Fruit fly (Drosophila melanogaster) whole organism, embryonic: ENCODE results near the gene CG1494.
A peak's percentile ranks its signal among the peaks of the same experiment; 100 is the strongest.

Experiments
- ATbp ChIP-seq: fragments of 200-800 bp; sonication (Bioruptor generic); optimal IDR thresholded peaks from 2 replicates; lab custom pipeline; 2017; ENCODE audit warnings: missing biosample characterization, mild to moderate bottlenecking, missing genetic modification characterization, missing genetic modification reagents
- Bteb2 ChIP-seq: fragments of 200-800 bp; sonication (Bioruptor generic); optimal IDR thresholded peaks from 2 replicates; lab custom pipeline; 2016; ENCODE audit warnings: missing biosample characterization, missing genetic modification characterization
- CG11085 ChIP-seq: fragments of 200-800 bp; sonication (Bioruptor generic); IDR thresholded peaks from 2 replicates; pipeline ENCODE4 v1.3.6; 2022; ENCODE audit warnings: missing biosample characterization, missing genetic modification characterization
- CG11398 ChIP-seq: fragments of 200-800 bp; sonication (Bioruptor generic); optimal IDR thresholded peaks from 2 replicates; lab custom pipeline; 2016; ENCODE audit warnings: missing biosample characterization, missing genetic modification characterization
- CG12104 ChIP-seq: fragments of 200-800 bp; sonication (Bioruptor generic); optimal IDR thresholded peaks from 3 replicates; lab custom pipeline; 2016; ENCODE audit warnings: missing biosample characterization, missing genetic modification characterization
- CG13775 ChIP-seq: fragments of 200-800 bp; sonication (Bioruptor generic); optimal IDR thresholded peaks from 3 replicates; lab custom pipeline; 2017; ENCODE audit warnings: missing biosample characterization, mild to moderate bottlenecking, missing genetic modification characterization
- CG15269 ChIP-seq: fragments of 200-800 bp; sonication (Bioruptor generic); optimal IDR thresholded peaks from 2 replicates; lab custom pipeline; 2018; ENCODE audit warnings: missing biosample characterization, mild to moderate bottlenecking, missing genetic modification characterization, moderate library complexity
- CG15479 ChIP-seq: fragments of 200-800 bp; sonication (Bioruptor generic); optimal IDR thresholded peaks from 3 replicates; lab custom pipeline; 2019; ENCODE audit warnings: missing biosample characterization, mild to moderate bottlenecking, missing genetic modification characterization, moderate library complexity
- CG15601 ChIP-seq: fragments of 200-800 bp; sonication (Bioruptor generic); optimal IDR thresholded peaks from 3 replicates; lab custom pipeline; 2019; ENCODE audit warnings: missing biosample characterization, mild to moderate bottlenecking, missing genetic modification characterization, moderate library complexity
- CG16779 ChIP-seq: fragments of 200-800 bp; sonication (Bioruptor generic); IDR thresholded peaks from 2 replicates; pipeline ENCODE4 v1.3.6; 2022; ENCODE audit warnings: missing biosample characterization, missing genetic modification characterization
- CG16815 ChIP-seq: fragments of 200-800 bp; sonication (Bioruptor generic); optimal IDR thresholded peaks from 3 replicates; lab custom pipeline; 2017; ENCODE audit warnings: missing biosample characterization, mild to moderate bottlenecking, missing genetic modification characterization
- CG17328 ChIP-seq: fragments of 200-800 bp; sonication (Bioruptor generic); IDR thresholded peaks from 2 replicates; pipeline ENCODE4 v1.3.6; 2022; ENCODE audit warnings: missing biosample characterization, missing genetic modification characterization
- CG17359 ChIP-seq: fragments of 200-800 bp; sonication (Bioruptor generic); optimal IDR thresholded peaks from 3 replicates; lab custom pipeline; 2018; ENCODE audit warnings: missing biosample characterization, mild to moderate bottlenecking, missing genetic modification characterization, moderate library complexity
- CG34224 ChIP-seq: fragments of 200-800 bp; sonication (Bioruptor generic); IDR thresholded peaks from 3 replicates; pipeline ENCODE4 v1.3.6; 2022; ENCODE audit warnings: missing biosample characterization, missing genetic modification characterization; ENCODE audit not compliant: partially characterized antibody
- CG4360 ChIP-seq: fragments of 200-800 bp; sonication (Bioruptor generic); IDR thresholded peaks from 2 replicates; pipeline ENCODE4 v1.3.6; 2022; ENCODE audit warnings: missing biosample characterization, missing genetic modification characterization
- CG43689 ChIP-seq: fragments of 200-800 bp; sonication (Bioruptor generic); IDR thresholded peaks from 2 replicates; pipeline ENCODE4 v1.3.6; 2022; ENCODE audit warnings: missing biosample characterization, missing genetic modification characterization
- CG4707 ChIP-seq: fragments of 200-800 bp; sonication (Bioruptor generic); optimal IDR thresholded peaks from 2 replicates; lab custom pipeline; 2018; ENCODE audit warnings: missing biosample characterization, mild to moderate bottlenecking, missing genetic modification characterization, moderate library complexity
- CG6813 ChIP-seq: fragments of 200-800 bp; sonication (Bioruptor generic); optimal IDR thresholded peaks from 2 replicates; lab custom pipeline; 2017; ENCODE audit warnings: missing biosample characterization, missing genetic modification characterization, mild to moderate bottlenecking, moderate library complexity, missing genetic modification reagents
- CG7271 ChIP-seq: fragments of 200-800 bp; sonication (Bioruptor generic); optimal IDR thresholded peaks from 2 replicates; lab custom pipeline; 2018; ENCODE audit warnings: missing biosample characterization, mild to moderate bottlenecking, missing genetic modification characterization, moderate library complexity
- CG8388 ChIP-seq: fragments of 200-800 bp; sonication (Bioruptor generic); optimal IDR thresholded peaks from 2 replicates; lab custom pipeline; 2019; ENCODE audit warnings: missing biosample characterization, mild to moderate bottlenecking, missing genetic modification characterization, moderate library complexity
- CrebB ChIP-seq: fragments of 200-800 bp; sonication (Bioruptor generic); optimal IDR thresholded peaks from 3 replicates; lab custom pipeline; 2018; ENCODE audit warnings: missing biosample characterization, mild to moderate bottlenecking, missing genetic modification characterization
- Dbx ChIP-seq: fragments of 200-800 bp; sonication (Bioruptor generic); IDR thresholded peaks from 3 replicates; pipeline ENCODE4 v1.3.6; 2022; ENCODE audit warnings: missing biosample characterization, missing genetic modification characterization
- Deaf1 ChIP-seq: fragments of 200-800 bp; optimal IDR thresholded peaks from 3 replicates; lab custom pipeline; 2019; ENCODE audit warnings: missing biosample characterization, mild to moderate bottlenecking, missing genetic modification characterization, moderate library complexity
- Drgx ChIP-seq: fragments of 200-800 bp; sonication (Bioruptor generic); IDR thresholded peaks from 2 replicates; pipeline ENCODE4 v1.3.6; 2022; ENCODE audit warnings: missing biosample characterization, missing genetic modification characterization
- Eip74EF ChIP-seq, 2 experiments: fragments of 200-800 bp in 1 of 2; fragments of >200 bp in 1 of 2; sonication (Bioruptor generic) in 1 of 2; optimal IDR thresholded peaks; 2 replicates each; lab custom pipeline; 2017 to 2019; ENCODE audit warnings: missing biosample characterization in 2 of 2, missing genetic modification characterization in 2 of 2, mild to moderate bottlenecking in 1 of 2, moderate library complexity in 1 of 2
- Ets97D ChIP-seq: fragments of 200-800 bp; sonication (Bioruptor generic); optimal IDR thresholded peaks from 3 replicates; lab custom pipeline; 2016; ENCODE audit warnings: missing biosample characterization, missing genetic modification characterization
- Fer2 ChIP-seq: fragments of 200-800 bp; sonication (Bioruptor generic); optimal IDR thresholded peaks from 2 replicates; lab custom pipeline; 2018; ENCODE audit warnings: missing biosample characterization, mild to moderate bottlenecking, missing genetic modification characterization, moderate library complexity
- HLH54F ChIP-seq: fragments of 200-800 bp; sonication (Bioruptor generic); optimal IDR thresholded peaks from 3 replicates; lab custom pipeline; 2016; ENCODE audit warnings: missing biosample characterization, missing genetic modification characterization
- Nf-YC ChIP-seq: fragments of 200-800 bp; optimal IDR thresholded peaks from 3 replicates; lab custom pipeline; 2019; ENCODE audit warnings: missing biosample characterization, mild to moderate bottlenecking, missing genetic modification characterization, moderate library complexity
- TFAM ChIP-seq: fragments of 200-800 bp; sonication (Bioruptor generic); optimal IDR thresholded peaks from 2 replicates; lab custom pipeline; 2017; ENCODE audit warnings: missing biosample characterization, missing genetic modification characterization, inconsistent platforms
- Taf1 ChIP-seq: fragments of 200-800 bp; sonication (Bioruptor generic); IDR thresholded peaks from 2 replicates; pipeline ENCODE4 v1.3.6; 2022; ENCODE audit warnings: missing biosample characterization, missing genetic modification characterization
- ato ChIP-seq: fragments of 200-800 bp; sonication (Bioruptor generic); IDR thresholded peaks from 2 replicates; pipeline ENCODE4 v1.3.6; 2022; ENCODE audit warnings: missing biosample characterization, missing genetic modification characterization; ENCODE audit not compliant: partially characterized antibody
- az2 ChIP-seq: fragments of 200-800 bp; sonication (Bioruptor generic); optimal IDR thresholded peaks from 3 replicates; lab custom pipeline; 2016; ENCODE audit warnings: missing biosample characterization, missing genetic modification characterization
- bsh ChIP-seq, 2 experiments: fragments of 200-800 bp; sonication (Bioruptor generic); optimal IDR thresholded peaks; 2 replicates each; lab custom pipeline; 2017 to 2018; ENCODE audit warnings: mild to moderate bottlenecking in 2 of 2, missing biosample characterization in 2 of 2, missing genetic modification characterization in 2 of 2, moderate library complexity in 1 of 2
- cg ChIP-seq: fragments of 200-800 bp; sonication (Bioruptor generic); optimal IDR thresholded peaks from 3 replicates; lab custom pipeline; 2019; ENCODE audit warnings: missing biosample characterization, mild to moderate bottlenecking, missing genetic modification characterization, moderate library complexity
- chm ChIP-seq: fragments of 200-800 bp; sonication (Bioruptor generic); IDR thresholded peaks from 2 replicates; pipeline ENCODE4 v1.3.6; 2022; ENCODE audit warnings: missing biosample characterization, missing genetic modification characterization
- chn ChIP-seq: fragments of 200-800 bp; sonication (Bioruptor generic); optimal IDR thresholded peaks from 2 replicates; lab custom pipeline; 2016; ENCODE audit warnings: missing biosample characterization, missing genetic modification characterization
- croc ChIP-seq: fragments of 200-800 bp; sonication (Bioruptor generic); conservative IDR thresholded peaks from 3 replicates; pipeline ENCODE4 v1.3.6; 2022; ENCODE audit warnings: missing biosample characterization, missing genetic modification characterization
- danr ChIP-seq: fragments of 200-800 bp; sonication (Bioruptor generic); IDR thresholded peaks from 2 replicates; pipeline ENCODE4 v1.3.6; 2022; ENCODE audit warnings: missing biosample characterization, missing genetic modification characterization
- dimm ChIP-seq: fragments of 200-800 bp; sonication (Bioruptor generic); IDR thresholded peaks from 2 replicates; pipeline ENCODE4 v1.3.6; 2022; ENCODE audit warnings: missing biosample characterization, missing genetic modification characterization
- gfzf ChIP-seq: fragments of 200-800 bp; sonication (Bioruptor generic); optimal IDR thresholded peaks from 2 replicates; lab custom pipeline; 2016; ENCODE audit warnings: missing biosample characterization, mild to moderate bottlenecking, missing genetic modification characterization, moderate library complexity
- jumu ChIP-seq: fragments of 200-800 bp; sonication (Bioruptor generic); optimal IDR thresholded peaks from 3 replicates; lab custom pipeline; 2016; ENCODE audit warnings: missing biosample characterization, missing genetic modification characterization
- nmo ChIP-seq: fragments of 200-800 bp; sonication (Bioruptor generic); optimal IDR thresholded peaks from 2 replicates; lab custom pipeline; 2018; ENCODE audit warnings: missing biosample characterization, mild to moderate bottlenecking, missing genetic modification characterization, moderate library complexity
- repo ChIP-seq: fragments of 200-800 bp; sonication (Bioruptor generic); optimal IDR thresholded peaks from 2 replicates; lab custom pipeline; 2016; ENCODE audit warnings: missing biosample characterization, missing genetic modification characterization
- tap ChIP-seq: fragments of 200-800 bp; optimal IDR thresholded peaks from 3 replicates; lab custom pipeline; 2019; ENCODE audit warnings: missing biosample characterization, mild to moderate bottlenecking, missing genetic modification characterization, moderate library complexity
- tna ChIP-seq: fragments of 200-800 bp; sonication (Bioruptor generic); IDR thresholded peaks from 2 replicates; pipeline ENCODE4 v1.3.6; 2022; ENCODE audit warnings: missing biosample characterization, missing genetic modification characterization; ENCODE audit not compliant: partially characterized antibody
- trem ChIP-seq: fragments of 200-800 bp; optimal IDR thresholded peaks from 3 replicates; lab custom pipeline; 2019; ENCODE audit warnings: missing biosample characterization, mild to moderate bottlenecking, missing genetic modification characterization, moderate library complexity
- twi ChIP-seq: fragments of 200-800 bp; optimal IDR thresholded peaks from 2 replicates; lab custom pipeline; 2019; ENCODE audit warnings: missing biosample characterization, mild to moderate bottlenecking, missing genetic modification characterization, moderate library complexity
- vfl ChIP-seq: fragments of 200-800 bp; sonication (Bioruptor generic); optimal IDR thresholded peaks from 2 replicates; lab custom pipeline; 2016; ENCODE audit warnings: missing biosample characterization, missing genetic modification characterization

Gene CG1494

dm6 chrX:21319202-21319772, 34.2 kb downstream of the CG1494 start, which contains the start of the genes SLIRP1 and anox (continued):
- TF ChIP-seq CG11398 (GFP tag; lab: Kevin White, UChicago) (peak; percentile 50), CG12104 (peak; percentile 81), CG4707 (GFP tag; lab: Kevin White, UChicago) (peak; percentile 52), bsh (GFP tag; optimal IDR thresholded peaks at IDR 0.05; lab: Kevin White, UChicago) (peak; percentile 52 to 87), CG11085 (GFP tag; lab: Robert Waterston, UW) (0 out of 2 replicates have a peak, but pooled peaks have one; percentile 47), CG8388 (GFP tag; lab: Kevin White, UChicago) (peak; percentile 86), CG13775 (GFP tag; lab: Kevin White, UChicago) (peak; percentile 87), CG4360 (GFP tag; lab: Robert Waterston, UW) (no peak), tap (tag; lab: Kevin White, UChicago) (peak; percentile 81), CG43689 (GFP tag; lab: Robert Waterston, UW) (no peak), vfl (peak; percentile 69), CG16815 (GFP tag; lab: Kevin White, UChicago) (peak; percentile 86), trem (tag; lab: Kevin White, UChicago) (peak; percentile 87), CG6813 (GFP tag; lab: Kevin White, UChicago) (peak; percentile 70), gfzf (GFP tag; lab: Kevin White, UChicago) (no peak), CG34224 (GFP tag; lab: Robert Waterston, UW) (no peak), CG17328 (GFP tag; lab: Robert Waterston, UW) (peak; percentile 64), Deaf1 (tag; lab: Kevin White, UChicago) (peak; percentile 74), CrebB (tag; lab: Kevin White, UChicago) (peak; percentile 78), CG15479 (GFP tag; lab: Kevin White, UChicago) (no peak), HLH54F (GFP tag; lab: Kevin White, UChicago) (peak; percentile 77), twi (peak; percentile 78), nmo (GFP tag; lab: Kevin White, UChicago) (peak; percentile 95), tna (GFP tag; lab: Robert Waterston, UW) (no peak), Nf-YC (tag; lab: Kevin White, UChicago) (peak; percentile 76), CG16779 (GFP tag; lab: Robert Waterston, UW) (no peak), TFAM (GFP tag; lab: Kevin White, UChicago) (peak; percentile 31), Fer2 (peak; percentile 61), dimm (GFP tag; lab: Robert Waterston, UW) (peak; percentile 38; the same call in 1 of the 2 replicates), CG17359 (tag; lab: Kevin White, UChicago) (peak; percentile 80), CG7271 (tag; lab: Kevin White, UChicago) (no peak), chm (no peak), CG15269 (tag; lab: Kevin White, UChicago) (peak; percentile 89), Bteb2 (GFP tag; lab: Kevin White, UChicago) (peak; percentile 81), Drgx (GFP tag; lab: Robert Waterston, UW) (peak; percentile 66), cg (no peak), ato (GFP tag; lab: Robert Waterston, UW) (no peak), danr (peak; percentile 65), Taf1 (GFP tag; lab: Robert Waterston, UW) (peak; percentile 64; the same call in 1 of the 2 replicates), az2 (GFP tag; lab: Kevin White, UChicago) (peak; percentile 85), Dbx (GFP tag; lab: Robert Waterston, UW) (peak; percentile 80), CG15601 (tag; lab: Kevin White, UChicago) (peak; percentile 86), chn (GFP tag; lab: Kevin White, UChicago) (peak; percentile 59), jumu (peak; percentile 67), croc (peak; percentile 71), Ets97D (GFP tag; lab: Kevin White, UChicago) (peak; percentile 35), Eip74EF (GFP tag; optimal IDR thresholded peaks at IDR 0.05; lab: Kevin White, UChicago) (peak in 1 of 2 experiments; percentile 86), repo (GFP tag; lab: Kevin White, UChicago) (peak; percentile 37), ATbp (GFP tag; lab: Kevin White, UChicago) (peak; percentile 66)
